Worm (Caenorhabditis elegans): ENCODE results near the gene mps-2.

The mps-2 gene

ce11 chrII:282483-282882 is 29.5 kb downstream of the mps-2 start, which contains the start of gene trul-1:
TSS of gene trul-1 (minus strand) at chrII:282583.
- TF ChIP-seq lir-3 (tag; optimal IDR thresholded peaks at IDR 0.05), result no peak
- no peak for TF ChIP-seq rbr-2 (tag; optimal IDR thresholded peaks at IDR 0.05)
- no peak for TF ChIP-seq fkh-10 (GFP tag; optimal IDR thresholded peaks at IDR 0.05)
- TF ChIP-seq nhr-111 (GFP tag; optimal IDR thresholded peaks at IDR 0.05), result no peak
- TF ChIP-seq Y75B8A.6 (GFP tag; IDR thresholded peaks at IDR 0.05), result no peak
- TF ChIP-seq nhr-48 (tag; optimal IDR thresholded peaks at IDR 0.05), result no peak
- TF ChIP-seq ztf-7 (tag; optimal IDR thresholded peaks at IDR 0.05), result no peak
- TF ChIP-seq F26F4.8 (GFP tag; conservative IDR thresholded peaks at IDR 0.05), result no peak
- no peak for TF ChIP-seq mes-2 (tag; optimal IDR thresholded peaks at IDR 0.05; ENCODE audit: poor library complexity, severe bottlenecking)
- TF ChIP-seq F10B5.3 (tag; optimal IDR thresholded peaks at IDR 0.05), result no peak
- TF ChIP-seq hif-1 (tag; optimal IDR thresholded peaks at IDR 0.05), result no peak
- no peak for TF ChIP-seq dmd-8 (GFP tag; IDR thresholded peaks at IDR 0.05)
- TF ChIP-seq lin-29 (GFP tag; IDR thresholded peaks at IDR 0.05), result no peak
- no peak for TF ChIP-seq zfp-2 (tag; optimal IDR thresholded peaks at IDR 0.05)
- no peak for TF ChIP-seq daf-16 (GFP tag; optimal IDR thresholded peaks at IDR 0.05)
- TF ChIP-seq daf-16 (tag; optimal IDR thresholded peaks at IDR 0.05), result no peak
- TF ChIP-seq egl-43 (GFP tag; IDR thresholded peaks at IDR 0.05), result no peak
- TF ChIP-seq nhr-76 (tag; optimal IDR thresholded peaks at IDR 0.05), result no peak
- no peak for TF ChIP-seq unc-130 (GFP tag; optimal IDR thresholded peaks at IDR 0.05)

- TF ChIP-seq nhr-10 (tag; optimal IDR thresholded peaks at IDR 0.05) (no peak), ZK546.5 (tag; optimal IDR thresholded peaks at IDR 0.05) (no peak), aha-1 (tag) (no peak), nhr-25 (tag; optimal IDR thresholded peaks at IDR 0.05; ENCODE audit: borderline replicate concordance, insufficient read depth) (no peak), duxl-1 (tag; optimal IDR thresholded peaks at IDR 0.05; ENCODE audit: poor library complexity) (no peak), sdz-12 (GFP tag; optimal IDR thresholded peaks at IDR 0.05) (no peak), T20F7.1 (GFP tag; optimal IDR thresholded peaks at IDR 0.05) (no peak), spr-1 (tag; optimal IDR thresholded peaks at IDR 0.05) (no peak), daf-16 (GFP tag; optimal IDR thresholded peaks at IDR 0.05) (no peak), daf-16 (tag; optimal IDR thresholded peaks at IDR 0.05) (no peak), fkh-10 (GFP tag; optimal IDR thresholded peaks at IDR 0.05) (no peak), zip-2 (tag; optimal IDR thresholded peaks at IDR 0.05) (no peak), pqm-1 (tag; optimal IDR thresholded peaks at IDR 0.05) (no peak), spr-3 (GFP tag; optimal IDR thresholded peaks at IDR 0.05) (no peak), lin-15B (tag; optimal IDR thresholded peaks at IDR 0.05) (no peak), ceh-32 (tag; optimal IDR thresholded peaks at IDR 0.05; ENCODE audit: poor library complexity) (no peak), ctbp-1 (GFP tag; IDR thresholded peaks at IDR 0.05) (no peak), mxl-2 (GFP tag; conservative IDR thresholded peaks at IDR 0.05) (no peak), jun-1 (tag; optimal IDR thresholded peaks at IDR 0.05) (no peak), daf-19 (GFP tag; conservative IDR thresholded peaks at IDR 0.05) (no peak)
Observed at ce11 chrII:278636-279035, 33.4 kb downstream of the mps-2 start, which contains the start of gene B0432.8. TSS of gene B0432.8 (minus strand) at chrII:278736.

ce11 chrII:273872-274271 is 38.1 kb downstream of the mps-2 start, which contains the start of gene B0432.7:
TSS of gene B0432.7 (minus strand) at chrII:273972.
- TF ChIP-seq snpc-1.2 (GFP tag; IDR thresholded peaks at IDR 0.05), result no peak
- no peak for TF ChIP-seq mxl-3 (GFP tag; optimal IDR thresholded peaks at IDR 0.05)
- no peak for TF ChIP-seq madf-9 (GFP tag; conservative IDR thresholded peaks at IDR 0.05)

Data from whole organism, L4 larva.